Worm (Caenorhabditis elegans): ENCODE data around the gene R07E5.11.

Gene R07E5.11

ce11 chrIII:4364974-4365373 is 50.1 kb downstream of the R07E5.11 start, which contains the start of gene ckb-1:
Gene ckb-1 (plus strand): TSS chrIII:4365274.
- no peak for TF ChIP-seq ZK546.5 (tag; optimal IDR thresholded peaks at IDR 0.05)
- no peak for TF ChIP-seq nhr-12 (tag; optimal IDR thresholded peaks at IDR 0.05)
- no peak for TF ChIP-seq daf-12 (tag; optimal IDR thresholded peaks at IDR 0.05)
- TF ChIP-seq mml-1 (tag; optimal IDR thresholded peaks at IDR 0.05), result no peak
- TF ChIP-seq hmg-11 (tag; optimal IDR thresholded peaks at IDR 0.05), result peak; percentile 7
- TF ChIP-seq pha-4 (tag; optimal IDR thresholded peaks at IDR 0.05), result peak; percentile 10
- no peak for TF ChIP-seq fkh-10 (GFP tag; optimal IDR thresholded peaks at IDR 0.05)
- TF ChIP-seq nhr-76 (tag; optimal IDR thresholded peaks at IDR 0.05), result no peak
- no peak for TF ChIP-seq lsy-12 (tag; optimal IDR thresholded peaks at IDR 0.05)
